Worm (Caenorhabditis elegans) whole organism, L1 larva: ENCODE results near the gene tcer-1.

Source experiments
- ama-1 ChIP-seq: fragments of 150-350 bp; optimal IDR thresholded peaks from 2 replicates; lab custom pipeline; 2014
- blmp-1 ChIP-seq: fragments of 150-350 bp; optimal IDR thresholded peaks from 2 replicates; lab custom pipeline; 2014; ENCODE audit warnings: missing biosample characterization, missing genetic modification characterization
- fkh-10 ChIP-seq: sonication (generic microtip); optimal IDR thresholded peaks from 2 replicates; lab custom pipeline; 2017; ENCODE audit warnings: missing biosample characterization, missing genetic modification reagents, missing genetic modification characterization
- isw-1 ChIP-seq: fragments of 200-800 bp; sonication (Bioruptor generic); IDR thresholded peaks from 2 replicates; pipeline ENCODE4 v1.3.6; 2022; ENCODE audit warnings: missing genetic modification characterization, missing compliant biosample characterization
- mep-1 ChIP-seq: fragments of 150-350 bp; optimal IDR thresholded peaks from 2 replicates; lab custom pipeline; 2014; ENCODE audit warnings: missing biosample characterization, missing genetic modification characterization
- nhr-76 ChIP-seq: sonication (generic microtip); optimal IDR thresholded peaks from 2 replicates; lab custom pipeline; 2017; ENCODE audit warnings: missing biosample characterization, missing genetic modification characterization
- snpc-4 ChIP-seq: fragments of 150-350 bp; optimal IDR thresholded peaks from 2 replicates; lab custom pipeline; 2014; ENCODE audit warnings: missing biosample characterization, missing genetic modification characterization
- tbx-2 ChIP-seq: sonication (generic microtip); optimal IDR thresholded peaks from 2 replicates; lab custom pipeline; 2016; ENCODE audit warnings: missing genetic modification characterization, missing compliant biosample characterization
- unc-130 ChIP-seq: fragments of 150-350 bp; optimal IDR thresholded peaks from 2 replicates; lab custom pipeline; 2017; ENCODE audit warnings: missing biosample characterization, missing genetic modification characterization, inconsistent platforms
- ztf-11 ChIP-seq, 2 experiments: sonication (generic microtip); optimal IDR thresholded peaks; 2 replicates each; lab custom pipeline; 2016 to 2017; ENCODE audit warnings: missing genetic modification characterization in 2 of 2, missing biosample characterization in 1 of 2, missing compliant biosample characterization in 1 of 2

- no peak for TF ChIP-seq tbx-2 (tag; lab: Kevin White, UChicago)
- TF ChIP-seq fkh-10 (GFP tag; lab: Kevin White, UChicago): no peak
- TF ChIP-seq nhr-76 (tag; lab: Kevin White, UChicago): no peak
- TF ChIP-seq blmp-1 (tag; lab: Kevin White, UChicago): no peak
- TF ChIP-seq isw-1 (GFP tag; lab: Robert Waterston, UW): no peak
- no peak for TF ChIP-seq mep-1
- no peak for TF ChIP-seq ztf-11 (tag; optimal IDR thresholded peaks at IDR 0.05; lab: Kevin White, UChicago)
- no peak for TF ChIP-seq ama-1 (lab: Kevin White, UChicago)
- no peak for TF ChIP-seq unc-130 (tag; lab: Kevin White, UChicago)
- no peak for TF ChIP-seq snpc-4 (tag; lab: Kevin White, UChicago)
Observed at ce11 chrII:7049470-7049869, 401 bp downstream of the tcer-1 start.
